Fruit fly (Drosophila melanogaster): Measurements from ENCODE around the gene MAGE.

MAGE gene

dm6 chr3R:7169927-7170326 lies 14.9 kb upstream of the MAGE start:
- TF ChIP-seq fd96Ca (GFP tag; IDR thresholded peaks at IDR 0.05) (no peak), CG10348 (GFP tag; IDR thresholded peaks at IDR 0.05) (no peak), EcR (GFP tag; optimal IDR thresholded peaks at IDR 0.05) (no peak), CG15710 (tag; optimal IDR thresholded peaks at IDR 0.05) (no peak), Snoo (tag; optimal IDR thresholded peaks at IDR 0.05) (no peak), CG8301 (tag; optimal IDR thresholded peaks at IDR 0.05) (no peak), gl (tag; optimal IDR thresholded peaks at IDR 0.05) (no peak), CG13204 (GFP tag; optimal IDR thresholded peaks at IDR 0.05) (no peak), Ets98B (GFP tag; IDR thresholded peaks at IDR 0.05) (no peak), Pif1A (GFP tag; optimal IDR thresholded peaks at IDR 0.05) (no peak), CG17806 (tag; optimal IDR thresholded peaks at IDR 0.05) (no peak), CG8159 (tag; optimal IDR thresholded peaks at IDR 0.05) (no peak), CG4496 (GFP tag; IDR thresholded peaks at IDR 0.05) (no peak), CG34367 (tag; optimal IDR thresholded peaks at IDR 0.05) (no peak), CG9948 (tag; optimal IDR thresholded peaks at IDR 0.05) (no peak)

- peak; percentile 97 for TF ChIP-seq EcR (GFP tag; optimal IDR thresholded peaks at IDR 0.05)
- peak; percentile 28 for TF ChIP-seq Pif1B (GFP tag; optimal IDR thresholded peaks at IDR 0.05)
- TF ChIP-seq Ets98B (GFP tag; IDR thresholded peaks at IDR 0.05) = peak; percentile 17; the same call in 1 of the 2 replicates
- peak; percentile 16 for TF ChIP-seq Snoo (tag; optimal IDR thresholded peaks at IDR 0.05)
- peak; percentile 46; the same call in 1 of the 2 replicates for TF ChIP-seq CG12605 (GFP tag; IDR thresholded peaks at IDR 0.05)
- no peak for TF ChIP-seq Pif1A (GFP tag; optimal IDR thresholded peaks at IDR 0.05)
- TF ChIP-seq CG13204 (GFP tag; optimal IDR thresholded peaks at IDR 0.05) = peak; percentile 14
- no peak for TF ChIP-seq CG9948 (tag; optimal IDR thresholded peaks at IDR 0.05)
- TF ChIP-seq CG4496 (GFP tag; IDR thresholded peaks at IDR 0.05) = peak; percentile 45; the same call in 2 of the 3 replicates
Measured at dm6 chr3R:7162356-7163289, 7.6 kb upstream of the MAGE start, which contains the start of gene sas. Gene sas (plus strand): TSS chr3R:7162808.

DNA sequence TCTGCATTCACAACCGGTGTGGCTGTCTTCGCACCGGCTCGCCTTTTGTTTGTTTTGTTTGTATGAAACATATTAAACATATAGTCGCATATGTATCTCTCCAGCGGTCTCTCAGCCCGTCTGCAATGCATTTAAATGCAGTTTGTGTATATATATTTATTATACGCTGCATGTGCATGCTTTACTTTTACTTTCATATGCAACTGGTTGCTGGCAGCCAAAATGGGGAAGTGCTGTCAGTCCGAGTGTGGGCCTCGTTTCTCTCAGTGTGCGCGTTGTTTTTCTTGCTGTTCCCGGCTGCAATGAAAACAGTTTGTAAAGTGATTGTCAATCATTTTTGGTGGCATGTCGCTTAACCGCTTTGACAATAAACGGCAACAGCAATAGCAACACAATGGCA lies 4.6 kb upstream of the MAGE start:
- TF ChIP-seq EcR (GFP tag; optimal IDR thresholded peaks at IDR 0.05) (peak; percentile 9), Pif1B (GFP tag; optimal IDR thresholded peaks at IDR 0.05) (peak; percentile 13), CG9948 (tag; optimal IDR thresholded peaks at IDR 0.05) (no peak), Snoo (tag; optimal IDR thresholded peaks at IDR 0.05) (peak; percentile 0)

DNA sequence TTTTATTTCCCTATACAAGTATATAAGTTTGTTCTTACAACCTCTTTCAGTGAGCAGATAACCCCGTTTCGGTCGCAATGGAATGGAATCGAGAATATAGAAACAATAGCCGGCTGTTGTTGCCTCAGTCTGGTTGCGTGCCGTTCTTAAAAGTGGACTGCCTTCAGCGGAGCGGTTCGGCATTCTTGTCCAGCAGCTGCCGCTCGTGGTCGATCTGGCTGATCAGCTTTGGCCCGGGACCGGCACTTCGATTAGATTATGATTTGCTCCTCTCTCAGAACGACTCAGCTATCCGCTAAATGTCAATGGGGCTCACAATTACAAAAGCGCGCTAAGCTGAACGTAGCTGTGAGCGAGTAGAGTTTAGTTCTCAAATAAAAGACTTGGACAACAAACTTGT lies 2.1 kb upstream of the MAGE start:
- TF ChIP-seq Ets98B (GFP tag; IDR thresholded peaks at IDR 0.05) (no peak), CG10348 (GFP tag; IDR thresholded peaks at IDR 0.05) (no peak), CG32121 (GFP tag; IDR thresholded peaks at IDR 0.05) (no peak), CG8301 (tag; optimal IDR thresholded peaks at IDR 0.05) (no peak), CG34367 (tag; optimal IDR thresholded peaks at IDR 0.05) (no peak), CG13204 (GFP tag; optimal IDR thresholded peaks at IDR 0.05) (no peak)

DNA sequence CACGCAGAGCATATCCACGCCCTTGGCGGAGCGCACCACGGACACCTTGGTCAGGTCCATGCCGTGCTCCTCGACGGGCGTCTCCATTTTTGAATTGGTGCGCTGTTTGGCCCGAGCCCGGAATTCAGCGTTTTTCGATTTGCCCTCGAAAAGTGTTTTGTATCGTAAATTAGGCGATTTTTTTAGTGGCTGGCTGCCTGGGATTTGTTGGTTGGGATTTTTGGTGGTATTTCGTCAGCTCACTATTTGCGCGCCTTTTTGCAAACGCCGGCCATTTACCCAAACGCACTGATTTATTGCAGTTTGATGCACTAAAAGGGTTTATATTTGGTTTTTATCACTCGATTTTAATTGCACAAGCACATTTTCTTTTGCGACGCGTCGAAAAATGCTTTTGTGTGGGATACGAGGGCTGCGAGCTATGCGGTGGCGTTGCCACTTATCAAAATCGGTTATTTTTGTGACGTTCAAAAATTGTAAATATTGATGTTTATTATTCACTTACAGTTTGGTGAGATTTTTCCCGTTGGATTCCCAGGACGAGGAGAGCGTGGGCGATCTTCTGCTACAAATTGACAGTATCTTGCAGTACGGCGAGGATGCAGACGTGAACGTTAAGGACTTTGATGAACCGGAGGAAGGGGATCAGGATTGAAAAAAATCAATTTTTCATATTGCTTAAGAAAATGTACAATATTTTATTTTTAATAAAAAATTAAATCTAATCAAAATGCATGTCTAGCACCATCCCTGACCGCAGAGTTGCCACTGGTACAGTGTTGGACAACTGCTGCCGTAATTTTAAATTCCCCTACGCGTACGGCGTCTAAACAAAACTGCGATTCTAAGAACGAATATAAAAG lies 4.2 kb downstream of the MAGE start, which contains the start of the genes gfzf and Sas-4:
gfzf (minus strand) TSS at position 425 of the 863 bp plus-strand sequence.
Sas-4 (plus strand) TSS at position 824 of the 863 bp plus-strand sequence.
- TF ChIP-seq fd96Ca (GFP tag; IDR thresholded peaks at IDR 0.05) (peak; percentile 84), Ets98B (GFP tag; IDR thresholded peaks at IDR 0.05) (peak; percentile 29; the same call in 1 of the 2 replicates), rn (GFP tag; IDR thresholded peaks at IDR 0.05) (peak; percentile 43; the same call in 1 of the 2 replicates), Snoo (tag; optimal IDR thresholded peaks at IDR 0.05) (peak; percentile 62), D1 (tag; optimal IDR thresholded peaks at IDR 0.05) (no peak), CG10348 (GFP tag; IDR thresholded peaks at IDR 0.05) (no peak), CG14655 (GFP tag; optimal IDR thresholded peaks at IDR 0.05) (no peak), CG12605 (GFP tag; IDR thresholded peaks at IDR 0.05) (0 out of 2 replicates have a peak, but pooled peaks have one; percentile 8), EcR (GFP tag; optimal IDR thresholded peaks at IDR 0.05) (no peak), Pif1A (GFP tag; optimal IDR thresholded peaks at IDR 0.05) (no peak), CG15710 (tag; optimal IDR thresholded peaks at IDR 0.05) (peak; percentile 62), CG9948 (tag; optimal IDR thresholded peaks at IDR 0.05) (peak; percentile 39), CG17806 (tag; optimal IDR thresholded peaks at IDR 0.05) (peak; percentile 50), CG32121 (GFP tag; IDR thresholded peaks at IDR 0.05) (no peak; the same call in 1 of the 2 replicates), CG34367 (tag; optimal IDR thresholded peaks at IDR 0.05) (peak; percentile 51), gl (tag; optimal IDR thresholded peaks at IDR 0.05) (no peak), CG4496 (GFP tag; IDR thresholded peaks at IDR 0.05) (peak; percentile 64; the same call in 2 of the 3 replicates), CG8301 (tag; optimal IDR thresholded peaks at IDR 0.05) (no peak), CG13204 (GFP tag; optimal IDR thresholded peaks at IDR 0.05) (no peak)
